Fruit fly (Drosophila melanogaster) whole organism, wandering third instar larva: ENCODE results near the gene CG10470.

Source experiments
- dl ChIP-seq, 2 experiments: fragments of 175-275, 200-275 bp in 1 of 2; fragments of 200-275 bp in 1 of 2; sonication (Bioruptor generic); optimal IDR thresholded peaks; lab custom pipeline; 2018; ENCODE audit warnings: mild to moderate bottlenecking in 2 of 2, missing biosample characterization in 2 of 2, missing genetic modification characterization in 2 of 2, moderate library complexity in 2 of 2; ENCODE audit not compliant: partially characterized antibody in 2 of 2, insufficient read depth in 1 of 2
- woc ChIP-seq: sonication (Bioruptor generic); optimal IDR thresholded peaks from 2 replicates; lab custom pipeline; 2016; ENCODE audit warnings: missing biosample characterization, mild to moderate bottlenecking, missing genetic modification characterization

DNA sequence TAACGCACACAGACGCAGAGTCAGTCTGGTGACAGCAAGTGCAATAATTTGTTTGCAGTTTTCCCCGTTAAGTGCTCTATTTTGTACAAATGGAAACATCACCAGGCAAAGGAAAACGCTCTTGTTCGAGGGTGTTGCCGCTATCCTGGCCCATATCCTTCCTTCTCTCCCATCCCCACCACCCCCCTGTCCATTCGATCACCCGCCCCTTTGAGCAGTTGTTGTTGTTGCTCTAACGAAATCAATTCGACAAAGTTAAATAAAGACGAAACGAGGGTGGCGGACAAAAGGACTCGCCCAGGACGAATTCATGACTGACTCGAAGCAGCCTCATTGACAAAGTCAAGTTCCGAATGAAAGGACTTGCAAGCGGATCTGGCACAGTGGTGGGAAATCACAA, 40.5 kb downstream of the CG10470 start:
- TF ChIP-seq dl (GFP tag; optimal IDR thresholded peaks at IDR 0.05; lab: Kevin White, UChicago; ENCODE audit: insufficient read depth in 1 of 2, partially characterized antibody in 2 of 2), result no peak
- TF ChIP-seq woc (GFP tag; lab: Kevin White, UChicago), result no peak
